Worm (Caenorhabditis elegans): Measurements from ENCODE around the gene toe-2.

- TF ChIP-seq T22C8.4 (GFP tag; IDR thresholded peaks at IDR 0.05) (no peak), med-1 (GFP tag; optimal IDR thresholded peaks at IDR 0.05; ENCODE audit: insufficient read depth) (no peak), cog-1 (tag; optimal IDR thresholded peaks at IDR 0.05) (no peak), flt-1 (GFP tag; IDR thresholded peaks at IDR 0.05) (no peak), ztf-23 (GFP tag; IDR thresholded peaks at IDR 0.05) (no peak), klf-2 (GFP tag; conservative IDR thresholded peaks at IDR 0.05) (no peak), tab-1 (GFP tag; IDR thresholded peaks at IDR 0.05) (no peak), ztf-29 (GFP tag; IDR thresholded peaks at IDR 0.05) (no peak)
Observed at ce11 chrII:6502826-6503225, 18.4 kb downstream of the toe-2 start, which contains the start of gene R05G9.1.

Measured in whole organism, midembryonic.